Worm (Caenorhabditis elegans): Measurements from ENCODE around the gene top-3.

DNA sequence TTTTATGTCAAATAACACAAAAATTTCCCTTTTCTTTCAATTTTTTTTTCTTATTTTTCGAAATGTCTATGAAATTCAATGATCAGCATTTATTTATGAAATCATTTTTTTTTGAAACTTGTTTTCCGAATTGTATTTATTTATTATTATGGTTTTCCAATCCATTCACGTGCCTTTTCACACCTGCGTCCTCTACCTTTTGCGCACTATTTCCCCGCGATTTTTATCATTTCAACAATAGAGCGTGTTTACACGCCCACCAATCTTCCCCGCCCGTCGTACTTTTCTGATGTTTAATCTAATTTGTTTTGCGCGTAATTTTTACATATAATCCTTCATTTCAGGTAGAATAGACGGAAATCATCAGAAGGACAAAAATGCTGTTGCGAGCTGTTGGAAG lies 29.8 kb upstream of the top-3 start, which contains the start of gene wah-1:
- TF ChIP-seq snpc-4 (tag; optimal IDR thresholded peaks at IDR 0.05) = no peak
- TF ChIP-seq F13H6.1 (tag; optimal IDR thresholded peaks at IDR 0.05) = no peak
- TF ChIP-seq nhr-12 (tag; optimal IDR thresholded peaks at IDR 0.05) = no peak
- TF ChIP-seq lin-13 (GFP tag; optimal IDR thresholded peaks at IDR 0.05) = no peak
- no peak for TF ChIP-seq lin-11 (tag; optimal IDR thresholded peaks at IDR 0.05)
- no peak for TF ChIP-seq elt-3 (tag; optimal IDR thresholded peaks at IDR 0.05)
- TF ChIP-seq nhr-11 (tag; optimal IDR thresholded peaks at IDR 0.05) = no peak
- TF ChIP-seq aly-2 (tag; optimal IDR thresholded peaks at IDR 0.05) = no peak
- TF ChIP-seq ztf-4 (tag; optimal IDR thresholded peaks at IDR 0.05) = no peak
- no peak for TF ChIP-seq zag-1 (tag; optimal IDR thresholded peaks at IDR 0.05)

Measured in whole organism, L2 larva.